Worm (Caenorhabditis elegans): ENCODE measurements around the gene lbp-8.

- no peak for TF ChIP-seq ceh-100 (GFP tag; IDR thresholded peaks at IDR 0.05)
- no peak for TF ChIP-seq F39B2.1 (GFP tag; IDR thresholded peaks at IDR 0.05)
These were observed 18.3 kb downstream of the lbp-8 start, which contains the start of gene C06B3.6 for ce11 chrV:13908916-13909176.
